Fruit fly (Drosophila melanogaster): ENCODE measurements around the gene Pfdn4.

Pfdn4 gene

dm6 chr3L:5359208-5360003 is 8.4 kb downstream of the Pfdn4 start, which contains the start of gene Klp64D (continued):
- no peak for TF ChIP-seq acj6 (GFP tag; optimal IDR thresholded peaks at IDR 0.05)
- no peak for TF ChIP-seq CG15336 (GFP tag; IDR thresholded peaks at IDR 0.05)
- TF ChIP-seq Hr38 (GFP tag; optimal IDR thresholded peaks at IDR 0.05): no peak
- no peak for TF ChIP-seq CG6808 (GFP tag; optimal IDR thresholded peaks at IDR 0.05)
- TF ChIP-seq vri (GFP tag; optimal IDR thresholded peaks at IDR 0.05): peak; percentile 45
- no peak for TF ChIP-seq Sox15 (GFP tag; optimal IDR thresholded peaks at IDR 0.05)

dm6 chr3L:5356050-5356967 is 11.5 kb downstream of the Pfdn4 start:
- TF ChIP-seq CG9139 (GFP tag; optimal IDR thresholded peaks at IDR 0.05): peak; percentile 13
- no peak for TF ChIP-seq ss (GFP tag; optimal IDR thresholded peaks at IDR 0.05)
- TF ChIP-seq CG11902 (GFP tag; optimal IDR thresholded peaks at IDR 0.05): no peak
- peak; percentile 40 for TF ChIP-seq Eip93F (GFP tag; optimal IDR thresholded peaks at IDR 0.05)
- TF ChIP-seq CG15336 (GFP tag; IDR thresholded peaks at IDR 0.05): no peak
- peak; percentile 12 for TF ChIP-seq svp (GFP tag)
- peak; percentile 57 for TF ChIP-seq Eip78C (GFP tag)
- TF ChIP-seq CG6854 (GFP tag; optimal IDR thresholded peaks at IDR 0.05): no peak
- no peak for TF ChIP-seq Blimp-1 (GFP tag; optimal IDR thresholded peaks at IDR 0.05)
- peak; percentile 44 for TF ChIP-seq CG6276 (GFP tag; optimal IDR thresholded peaks at IDR 0.05)

dm6 chr3L:5355823-5356049 is 12.1 kb downstream of the Pfdn4 start, which contains the start of gene lama:
TSS of gene lama (minus strand) at chr3L:5355923.
- TF ChIP-seq Gug (GFP tag; IDR thresholded peaks at IDR 0.05) (no peak), fd85E (GFP tag; optimal IDR thresholded peaks at IDR 0.05) (no peak), Sox15 (GFP tag; optimal IDR thresholded peaks at IDR 0.05) (no peak), CG6163 (GFP tag; IDR thresholded peaks at IDR 0.05) (no peak), spab (GFP tag; optimal IDR thresholded peaks at IDR 0.05) (no peak)

- peak; percentile 93 for TF ChIP-seq CG32006 (GFP tag; optimal IDR thresholded peaks at IDR 0.05)
- peak; percentile 89 for TF ChIP-seq CG8319 (GFP tag; optimal IDR thresholded peaks at IDR 0.05)
- TF ChIP-seq CG34406 (GFP tag; optimal IDR thresholded peaks at IDR 0.05): peak; percentile 96
- TF ChIP-seq CG11762 (GFP tag; optimal IDR thresholded peaks at IDR 0.05; ENCODE audit: insufficient read depth): peak; percentile 93
- TF ChIP-seq salr (GFP tag; optimal IDR thresholded peaks at IDR 0.05): peak; percentile 76 to 83
- peak; percentile 90 for TF ChIP-seq fd85E (GFP tag; optimal IDR thresholded peaks at IDR 0.05)
- TF ChIP-seq pdm3 (GFP tag; optimal IDR thresholded peaks at IDR 0.05): peak; percentile 92
- peak; percentile 94 for TF ChIP-seq OdsH (GFP tag; optimal IDR thresholded peaks at IDR 0.05)
- TF ChIP-seq CG16779 (tag; optimal IDR thresholded peaks at IDR 0.05): peak; percentile 93
- peak; percentile 93 for TF ChIP-seq vri (GFP tag; optimal IDR thresholded peaks at IDR 0.05)
- peak; percentile 92 for TF ChIP-seq CG6163 (GFP tag; IDR thresholded peaks at IDR 0.05)
- TF ChIP-seq CG10669 (GFP tag; optimal IDR thresholded peaks at IDR 0.05): peak; percentile 92
- peak; percentile 93 for TF ChIP-seq Smox (GFP tag; optimal IDR thresholded peaks at IDR 0.05)
- TF ChIP-seq CG8119 (GFP tag; IDR thresholded peaks at IDR 0.05): peak; percentile 97
- TF ChIP-seq Sox14 (GFP tag; optimal IDR thresholded peaks at IDR 0.05): peak; percentile 88
- peak; percentile 87 for TF ChIP-seq CG1621 (tag; optimal IDR thresholded peaks at IDR 0.05)
- peak; percentile 94 for TF ChIP-seq CG6808 (GFP tag; optimal IDR thresholded peaks at IDR 0.05)
- TF ChIP-seq Sox102F (GFP tag; optimal IDR thresholded peaks at IDR 0.05): peak; percentile 89
- peak; percentile 80 for TF ChIP-seq Sox15 (GFP tag; optimal IDR thresholded peaks at IDR 0.05)
- peak; percentile 86 for TF ChIP-seq CG11294 (GFP tag; IDR thresholded peaks at IDR 0.05)
- peak; percentile 10 for TF ChIP-seq fkh (GFP tag; optimal IDR thresholded peaks at IDR 0.05)
- TF ChIP-seq CG4318 (GFP tag; optimal IDR thresholded peaks at IDR 0.05): peak; percentile 78
- peak; percentile 97 for TF ChIP-seq Eip78C (GFP tag)
- peak; percentile 89 to 94 for TF ChIP-seq ss (GFP tag; optimal IDR thresholded peaks at IDR 0.05)
- TF ChIP-seq Ets21C (GFP tag; optimal IDR thresholded peaks at IDR 0.05): peak; percentile 58
- peak; percentile 95 for TF ChIP-seq svp (GFP tag)
- peak; percentile 90 for TF ChIP-seq CG7368 (GFP tag; optimal IDR thresholded peaks at IDR 0.05)
- TF ChIP-seq Gug (GFP tag; IDR thresholded peaks at IDR 0.05): peak; percentile 93
- TF ChIP-seq Eip93F (GFP tag; optimal IDR thresholded peaks at IDR 0.05): peak; percentile 84
- peak; percentile 94 for TF ChIP-seq CG8632 (GFP tag; optimal IDR thresholded peaks at IDR 0.05)
- TF ChIP-seq Blimp-1 (GFP tag; optimal IDR thresholded peaks at IDR 0.05): peak; percentile 77
- peak; percentile 86 for TF ChIP-seq CG6854 (GFP tag; optimal IDR thresholded peaks at IDR 0.05)
These were observed 12.6 kb downstream of the Pfdn4 start, which contains the start of gene CG46456 for dm6 chr3L:5355074-5355790. TSS of gene CG46456 (minus strand) at chr3L:5355346.
